Worm (Caenorhabditis elegans) whole organism, L4 larva: ENCODE results near the gene egas-1.

Experiments used
- fkh-10 ChIP-seq: fragments of 150-350 bp; optimal IDR thresholded peaks from 2 replicates; lab custom pipeline; 2014; ENCODE audit warnings: missing biosample characterization, missing genetic modification reagents, missing genetic modification characterization
- lin-15B ChIP-seq: fragments of 150-350 bp; sonication (generic microtip); optimal IDR thresholded peaks from 3 replicates; lab custom pipeline; 2014; ENCODE audit warnings: missing biosample characterization, missing genetic modification characterization
- snpc-4 ChIP-seq: fragments of 150-350 bp; optimal IDR thresholded peaks from 2 replicates; lab custom pipeline; 2014; ENCODE audit warnings: missing biosample characterization, missing genetic modification characterization
- ztf-11 ChIP-seq: fragments of 150-350 bp; optimal IDR thresholded peaks from 2 replicates; lab custom pipeline; 2014; ENCODE audit warnings: missing biosample characterization, missing genetic modification characterization

DNA sequence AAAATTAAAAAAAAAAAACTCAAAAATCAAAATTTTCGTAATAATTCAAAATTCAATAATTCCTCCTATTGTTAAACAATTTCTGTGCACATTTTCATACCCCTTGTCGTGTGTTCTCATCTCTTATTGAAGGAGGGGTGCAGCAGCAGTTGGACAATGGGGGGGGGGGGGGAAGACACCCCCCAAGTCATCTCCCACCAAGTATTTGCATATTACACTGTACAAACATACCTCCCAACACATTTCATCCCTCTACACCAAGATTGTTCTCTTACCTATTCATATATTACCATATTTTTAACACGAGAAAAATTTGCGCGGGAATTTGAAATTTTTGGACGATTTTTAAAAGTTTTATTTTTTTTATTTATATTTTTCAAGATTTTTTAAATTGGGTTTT, 43.9 kb upstream of the egas-1 start:
- TF ChIP-seq snpc-4 (tag; lab: Kevin White, UChicago), result no peak
- no peak for TF ChIP-seq ztf-11 (tag; lab: Kevin White, UChicago)
- no peak for TF ChIP-seq lin-15B
- no peak for TF ChIP-seq fkh-10 (GFP tag; lab: Kevin White, UChicago)
